Worm (Caenorhabditis elegans): ENCODE results near the gene str-162.

str-162 gene

DNA sequence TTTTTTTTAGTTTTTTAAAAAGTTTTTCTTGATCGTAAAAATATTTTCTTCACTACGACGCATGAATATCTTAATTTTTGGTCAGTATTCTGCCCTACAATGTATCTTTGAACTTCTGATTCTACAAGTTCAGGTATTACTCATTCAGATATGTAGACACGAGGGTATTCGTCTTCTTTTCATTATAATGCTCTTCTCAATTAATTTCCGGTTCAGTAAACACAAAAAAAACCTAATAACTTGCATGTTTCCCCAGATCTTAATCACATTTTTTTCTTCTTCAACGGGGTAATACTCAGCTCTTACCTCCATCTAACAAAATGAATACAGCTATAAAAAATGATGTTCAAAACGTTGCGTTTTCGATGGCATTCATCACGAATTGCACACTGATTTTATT is at the start of gene str-162:
str-162 (plus strand) TSS at position 301 of the 400 bp plus-strand sequence.
- TF ChIP-seq flh-1 (GFP tag; optimal IDR thresholded peaks at IDR 0.05) (no peak), mab-5 (tag; optimal IDR thresholded peaks at IDR 0.05) (no peak), unc-120 (tag; optimal IDR thresholded peaks at IDR 0.05; ENCODE audit: poor library complexity, severe bottlenecking) (no peak), lsy-2 (tag; optimal IDR thresholded peaks at IDR 0.05) (no peak), ceh-39 (tag; optimal IDR thresholded peaks at IDR 0.05) (no peak), nhr-12 (tag; optimal IDR thresholded peaks at IDR 0.05) (no peak), nhr-2 (tag; optimal IDR thresholded peaks at IDR 0.05) (no peak), nhr-76 (tag; optimal IDR thresholded peaks at IDR 0.05) (no peak), lin-32 (GFP tag; optimal IDR thresholded peaks at IDR 0.05) (no peak), nhr-237 (tag; optimal IDR thresholded peaks at IDR 0.05) (no peak), unc-39 (tag; optimal IDR thresholded peaks at IDR 0.05) (no peak), drap-1 (GFP tag; optimal IDR thresholded peaks at IDR 0.05) (no peak), nhr-28 (tag; optimal IDR thresholded peaks at IDR 0.05) (no peak), unc-62 (GFP tag; optimal IDR thresholded peaks at IDR 0.05) (no peak), mep-1 (tag; optimal IDR thresholded peaks at IDR 0.05) (no peak), tbx-8 (GFP tag; optimal IDR thresholded peaks at IDR 0.05) (no peak), zip-8 (tag; optimal IDR thresholded peaks at IDR 0.05) (no peak), ceh-83 (GFP tag; optimal IDR thresholded peaks at IDR 0.05) (no peak), ces-1 (GFP tag; optimal IDR thresholded peaks at IDR 0.05) (no peak), blmp-1 (tag; optimal IDR thresholded peaks at IDR 0.05) (no peak)

DNA sequence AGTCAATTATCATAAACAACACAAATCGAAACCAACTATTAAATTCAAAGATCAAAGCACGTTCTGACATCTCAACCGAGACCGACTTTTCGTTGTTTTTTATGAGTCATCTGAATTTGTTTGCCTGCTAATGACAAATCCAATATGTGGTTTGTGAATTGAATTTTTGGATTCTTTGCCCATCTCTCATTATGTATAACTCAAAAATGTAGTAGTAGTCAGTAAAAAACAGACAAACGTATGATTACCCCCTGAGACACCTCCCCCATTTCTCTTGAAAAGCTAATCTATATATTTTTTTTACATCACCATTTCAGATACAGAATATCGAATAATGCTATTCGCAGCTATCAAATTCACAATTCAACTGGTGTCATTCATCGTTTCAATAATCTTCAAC is 46.4 kb upstream of the str-162 start, which contains the start of gene str-169:
str-169 (plus strand) TSS at position 301 of the 400 bp plus-strand sequence.
- no peak for TF ChIP-seq tbx-8 (GFP tag; optimal IDR thresholded peaks at IDR 0.05)
- no peak for TF ChIP-seq lin-13 (tag; optimal IDR thresholded peaks at IDR 0.05)

DNA sequence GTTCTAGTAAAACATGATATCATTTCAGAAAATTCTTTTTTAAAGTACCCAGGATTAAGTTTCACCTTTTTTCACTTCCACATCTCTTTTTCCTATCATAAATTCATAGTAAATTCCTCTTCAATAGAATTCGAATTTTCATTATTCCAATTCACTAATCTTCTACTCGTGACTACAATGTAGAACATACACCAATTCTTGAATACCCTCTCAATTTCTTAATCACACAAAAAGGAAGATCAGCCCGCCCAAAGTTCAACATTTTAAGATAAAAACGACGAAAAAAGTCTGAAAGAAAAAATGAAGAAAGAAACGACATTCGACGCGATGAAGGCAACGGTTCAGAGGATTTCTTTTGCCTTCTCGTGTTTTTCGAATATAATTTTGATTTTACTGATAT is 38.3 kb upstream of the str-162 start, which contains the start of gene str-163:
str-163 (plus strand) TSS at position 301 of the 400 bp plus-strand sequence.
- TF ChIP-seq snpc-4 (tag; optimal IDR thresholded peaks at IDR 0.05) (no peak), nhr-2 (tag; optimal IDR thresholded peaks at IDR 0.05) (no peak), bed-3 (GFP tag; optimal IDR thresholded peaks at IDR 0.05) (no peak), cnd-1 (tag; optimal IDR thresholded peaks at IDR 0.05) (no peak), hlh-1 (tag; optimal IDR thresholded peaks at IDR 0.05) (no peak), drap-1 (GFP tag; optimal IDR thresholded peaks at IDR 0.05) (no peak), mls-2 (tag; optimal IDR thresholded peaks at IDR 0.05) (no peak), ceh-39 (tag; optimal IDR thresholded peaks at IDR 0.05) (no peak), lin-13 (tag; optimal IDR thresholded peaks at IDR 0.05) (no peak), ztf-11 (tag; optimal IDR thresholded peaks at IDR 0.05) (no peak), M03D4.4 (tag; optimal IDR thresholded peaks at IDR 0.05) (no peak)

DNA sequence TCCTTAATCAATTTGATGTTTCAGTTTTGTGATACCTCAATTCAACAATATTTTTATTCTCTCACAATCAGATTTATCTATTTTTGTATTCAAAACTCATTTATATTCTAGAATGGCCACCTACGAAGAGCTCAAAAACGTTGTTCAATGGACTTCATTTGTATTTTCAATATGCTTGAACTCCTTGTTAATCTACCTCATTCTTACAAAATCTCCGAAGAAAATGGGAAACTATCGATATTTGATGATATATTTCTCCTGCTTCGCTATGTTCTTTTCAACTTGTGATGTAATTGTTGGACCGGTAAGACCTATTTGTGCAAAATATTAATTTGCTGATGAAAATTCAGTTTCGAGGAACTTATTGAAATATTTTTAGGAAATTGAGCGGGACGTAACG is 31.6 kb upstream of the str-162 start, which contains the start of gene str-164:
str-164 (plus strand) TSS at position 113 of the 400 bp plus-strand sequence.
- TF ChIP-seq ceh-83 (GFP tag; optimal IDR thresholded peaks at IDR 0.05), result no peak
- TF ChIP-seq blmp-1 (tag; optimal IDR thresholded peaks at IDR 0.05), result no peak
- TF ChIP-seq tbx-8 (GFP tag; optimal IDR thresholded peaks at IDR 0.05), result no peak
- no peak for TF ChIP-seq elt-1 (tag; optimal IDR thresholded peaks at IDR 0.05; ENCODE audit: borderline replicate concordance, insufficient read depth)
- no peak for TF ChIP-seq M03D4.4 (tag; optimal IDR thresholded peaks at IDR 0.05)
- no peak for TF ChIP-seq sptf-1 (tag; optimal IDR thresholded peaks at IDR 0.05)
- TF ChIP-seq mls-2 (tag; optimal IDR thresholded peaks at IDR 0.05), result no peak
- no peak for TF ChIP-seq mep-1 (tag; optimal IDR thresholded peaks at IDR 0.05)
- no peak for TF ChIP-seq flh-1 (GFP tag; optimal IDR thresholded peaks at IDR 0.05)
- no peak for TF ChIP-seq ces-1 (GFP tag; optimal IDR thresholded peaks at IDR 0.05)
- no peak for TF ChIP-seq nhr-237 (tag; optimal IDR thresholded peaks at IDR 0.05)
- no peak for TF ChIP-seq lin-13 (tag; optimal IDR thresholded peaks at IDR 0.05)
- no peak for TF ChIP-seq bed-3 (GFP tag; optimal IDR thresholded peaks at IDR 0.05)
- no peak for TF ChIP-seq ceh-39 (tag; optimal IDR thresholded peaks at IDR 0.05)

DNA sequence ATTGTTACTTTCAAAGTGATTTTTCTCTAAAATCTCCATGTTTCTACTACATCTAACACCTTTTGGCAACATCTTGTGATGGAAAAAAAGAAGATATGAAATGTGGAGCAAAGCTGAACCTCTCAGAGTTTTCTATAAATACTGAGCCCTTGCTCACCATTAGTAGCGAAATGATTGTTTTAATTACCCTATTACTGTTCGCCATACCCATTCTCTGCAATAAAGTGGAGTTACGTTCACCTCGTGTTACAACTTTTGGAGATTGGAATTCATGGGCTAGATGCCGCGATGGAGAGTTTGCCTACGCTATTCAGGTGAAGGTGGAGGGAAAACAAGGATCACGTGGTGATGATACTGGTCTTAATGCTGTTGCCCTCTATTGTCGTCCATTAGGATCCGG is 28.4 kb upstream of the str-162 start, which contains the start of gene txt-3:
txt-3 (plus strand) TSS at position 125 of the 400 bp plus-strand sequence.
- TF ChIP-seq flh-1 (GFP tag; optimal IDR thresholded peaks at IDR 0.05), result no peak
- no peak for TF ChIP-seq sem-2 (GFP tag; optimal IDR thresholded peaks at IDR 0.05)
- no peak for TF ChIP-seq unc-120 (tag; optimal IDR thresholded peaks at IDR 0.05; ENCODE audit: poor library complexity, severe bottlenecking)
